Fruit fly (Drosophila melanogaster): Measurements from ENCODE around the gene CG33290.
A peak's percentile ranks its signal among the peaks of the same experiment; 100 is the strongest.

Gene CG33290

dm6 chr3L:21496502-21496864, 45.7 kb upstream of the CG33290 start:
- no peak for TF ChIP-seq wek (GFP tag; optimal IDR thresholded peaks at IDR 0.05)
- 0 out of 3 replicates have a peak, but pooled peaks have one; percentile 24 for TF ChIP-seq mld (GFP tag; IDR thresholded peaks at IDR 0.05; ENCODE audit: partially characterized antibody)
- 0 out of 2 replicates have a peak, but pooled peaks have one; percentile 2 for TF ChIP-seq CG9932 (GFP tag; IDR thresholded peaks at IDR 0.05)
- TF ChIP-seq tna (GFP tag; IDR thresholded peaks at IDR 0.05; ENCODE audit: partially characterized antibody): peak; percentile 52; the same call in 1 of the 2 replicates
- TF ChIP-seq Med (GFP tag): peak; percentile 71
- TF ChIP-seq ftz-f1 (GFP tag; optimal IDR thresholded peaks at IDR 0.05): peak; percentile 95
- no peak for TF ChIP-seq NFAT (GFP tag; IDR thresholded peaks at IDR 0.05)
- TF ChIP-seq al (GFP tag; IDR thresholded peaks at IDR 0.05): no peak
- TF ChIP-seq CG17385 (GFP tag; optimal IDR thresholded peaks at IDR 0.05): no peak
- no peak for TF ChIP-seq lola (GFP tag; optimal IDR thresholded peaks at IDR 0.05)
- TF ChIP-seq CG7372 (GFP tag; IDR thresholded peaks at IDR 0.05): no peak
- no peak for TF ChIP-seq gro (GFP tag; optimal IDR thresholded peaks at IDR 0.05)
- TF ChIP-seq peb (GFP tag; IDR thresholded peaks at IDR 0.05): 0 out of 2 replicates have a peak, but pooled peaks have one; percentile 5
- TF ChIP-seq CG10147 (GFP tag; optimal IDR thresholded peaks at IDR 0.05): no peak
- TF ChIP-seq chinmo (GFP tag; IDR thresholded peaks at IDR 0.05; ENCODE audit: partially characterized antibody): peak; percentile 74; the same call in 2 of the 4 replicates
- TF ChIP-seq Ets65A (GFP tag): peak; percentile 91
- no peak for TF ChIP-seq Spps (tag; optimal IDR thresholded peaks at IDR 0.05)
- TF ChIP-seq Rx (GFP tag; IDR thresholded peaks at IDR 0.05): no peak
- TF ChIP-seq CG7963 (GFP tag; IDR thresholded peaks at IDR 0.05; ENCODE audit: partially characterized antibody): peak; percentile 48; the same call in 1 of the 3 replicates
- no peak for TF ChIP-seq Max (GFP tag; optimal IDR thresholded peaks at IDR 0.05)

DNA sequence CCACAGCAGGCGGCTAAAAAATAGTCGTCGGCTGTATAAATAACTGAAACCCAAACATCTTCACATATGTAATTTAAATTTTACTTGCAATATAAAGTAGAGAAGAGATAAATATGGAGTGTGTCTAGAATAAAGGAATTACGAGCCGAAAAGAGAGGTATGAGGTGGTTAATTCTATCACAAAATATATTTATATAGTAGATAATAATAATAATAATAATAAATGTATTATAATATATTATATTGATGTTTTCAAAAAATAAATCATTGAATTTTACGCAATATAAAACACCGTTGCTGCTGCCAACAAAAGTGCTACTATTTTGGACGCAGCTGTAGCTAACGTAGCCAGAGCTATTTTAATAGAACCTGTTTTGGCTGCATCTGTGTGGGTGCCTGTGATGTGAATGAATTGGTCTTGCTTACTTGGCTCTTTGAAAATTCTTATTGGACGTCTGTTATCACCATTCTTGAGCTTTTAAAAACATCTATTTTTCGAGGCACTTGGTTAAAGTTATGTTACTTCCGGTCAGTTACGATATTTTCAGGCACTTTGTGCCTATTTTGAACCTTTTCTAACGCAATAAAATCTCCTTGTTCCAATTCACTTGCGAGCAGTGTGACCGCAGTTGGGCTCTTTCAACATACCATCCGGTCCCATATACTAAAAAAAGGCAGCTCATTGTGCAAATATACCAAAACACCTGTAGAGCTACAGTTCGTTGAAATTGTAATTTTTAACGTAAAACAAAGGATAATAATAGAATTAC, 45.1 kb upstream of the CG33290 start, which contains the start of gene Hr78:
Hr78 (minus strand) TSS at position 630 of the 770 bp plus-strand sequence.
- TF ChIP-seq CG10543 (GFP tag; optimal IDR thresholded peaks at IDR 0.05) (peak; percentile 72), CG11560 (tag; IDR thresholded peaks at IDR 0.05) (no peak), zfh2 (GFP tag; optimal IDR thresholded peaks at IDR 0.05) (no peak), CG7556 (GFP tag; optimal IDR thresholded peaks at IDR 0.05) (peak; percentile 92), CG10431 (GFP tag; optimal IDR thresholded peaks at IDR 0.05) (peak; percentile 77), chn (GFP tag; optimal IDR thresholded peaks at IDR 0.05) (no peak), sna (GFP tag; IDR thresholded peaks at IDR 0.05; ENCODE audit: partially characterized antibody) (peak; percentile 29; the same call in 1 of the 2 replicates), Dek (tag; optimal IDR thresholded peaks at IDR 0.05) (peak; percentile 73), sim (GFP tag; IDR thresholded peaks at IDR 0.05) (no peak), Hr39 (optimal IDR thresholded peaks at IDR 0.05) (no peak), Abd-B (GFP tag; optimal IDR thresholded peaks at IDR 0.05) (peak; percentile 69), cas (GFP tag; IDR thresholded peaks at IDR 0.05) (no peak), zfh1 (GFP tag; IDR thresholded peaks at IDR 0.05) (peak; percentile 71), H2.0 (GFP tag; IDR thresholded peaks at IDR 0.05) (peak; percentile 38; the same call in 1 of the 2 replicates), Kr (GFP tag; optimal IDR thresholded peaks at IDR 0.05) (no peak), CHES-1-like (GFP tag; optimal IDR thresholded peaks at IDR 0.05) (no peak), pita (GFP tag; optimal IDR thresholded peaks at IDR 0.05) (peak; percentile 4), ttk (GFP tag; IDR thresholded peaks at IDR 0.05) (no peak; the same call in 1 of the 2 replicates), CG13123 (GFP tag; optimal IDR thresholded peaks at IDR 0.05) (peak; percentile 19), nerfin-2 (GFP tag; IDR thresholded peaks at IDR 0.05; ENCODE audit: partially characterized antibody) (no peak), Lpt (GFP tag; optimal IDR thresholded peaks at IDR 0.05) (no peak), CG12659 (GFP tag; optimal IDR thresholded peaks at IDR 0.05) (peak; percentile 91), dm (GFP tag; optimal IDR thresholded peaks at IDR 0.05) (no peak), repo (GFP tag; optimal IDR thresholded peaks at IDR 0.05) (no peak), CG11398 (GFP tag; optimal IDR thresholded peaks at IDR 0.05) (no peak), CG3838 (GFP tag; optimal IDR thresholded peaks at IDR 0.05) (peak; percentile 19), Tbp (GFP tag; optimal IDR thresholded peaks at IDR 0.05) (no peak), kay (GFP tag; optimal IDR thresholded peaks at IDR 0.05) (peak; percentile 3), CG14050 (GFP tag; IDR thresholded peaks at IDR 0.05) (peak; percentile 33; the same call in 1 of the 3 replicates), BtbVII (GFP tag; optimal IDR thresholded peaks at IDR 0.05) (peak; percentile 90)

Data from whole organism, embryonic.